Fruit fly (Drosophila melanogaster) whole organism, prepupa: ENCODE data around the gene Rel.

Experiments used
- Blimp-1 ChIP-seq: fragments of 200-800 bp; sonication (Bioruptor generic); optimal IDR thresholded peaks from 3 replicates; lab custom pipeline; 2017; ENCODE audit warnings: missing biosample characterization, missing genetic modification characterization, mild to moderate bottlenecking, moderate library complexity, missing genetic modification reagents
- CG10631 ChIP-seq: fragments of 200-800 bp; sonication (Bioruptor generic); optimal IDR thresholded peaks from 2 replicates; lab custom pipeline; 2016; ENCODE audit warnings: missing biosample characterization, missing genetic modification characterization
- CG10669 ChIP-seq: fragments of 200-800 bp; sonication (Bioruptor generic); optimal IDR thresholded peaks from 3 replicates; lab custom pipeline; 2018; ENCODE audit warnings: missing biosample characterization, mild to moderate bottlenecking, missing genetic modification characterization, moderate library complexity
- CG11294 ChIP-seq: fragments of 200-800 bp; sonication (Bioruptor generic); IDR thresholded peaks from 2 replicates; pipeline ENCODE4 v1.3.6; 2022; ENCODE audit warnings: missing biosample characterization, missing genetic modification characterization
- CG11762 ChIP-seq: fragments of 200-800 bp; sonication (Bioruptor generic); optimal IDR thresholded peaks from 3 replicates; lab custom pipeline; 2016; ENCODE audit warnings: missing biosample characterization, missing genetic modification characterization; ENCODE audit not compliant: insufficient read depth
- CG11902 ChIP-seq: fragments of 200-800 bp; sonication (Bioruptor generic); optimal IDR thresholded peaks from 3 replicates; lab custom pipeline; 2016; ENCODE audit warnings: missing biosample characterization, missing genetic modification characterization
- CG1621 ChIP-seq: fragments of 200-800 bp; sonication (Bioruptor generic); optimal IDR thresholded peaks from 3 replicates; lab custom pipeline; 2018; ENCODE audit warnings: missing biosample characterization, mild to moderate bottlenecking, missing genetic modification characterization
- CG31627 ChIP-seq: fragments of 200-800 bp; sonication (Bioruptor generic); optimal IDR thresholded peaks from 3 replicates; lab custom pipeline; 2016; ENCODE audit warnings: missing biosample characterization, missing genetic modification characterization
- CG32006 ChIP-seq: fragments of 200-800 bp; sonication (Bioruptor generic); optimal IDR thresholded peaks from 3 replicates; lab custom pipeline; 2017; ENCODE audit warnings: missing biosample characterization, mild to moderate bottlenecking, missing genetic modification characterization
- CG3919 ChIP-seq: fragments of 200-800 bp; sonication (Bioruptor generic); optimal IDR thresholded peaks from 3 replicates; lab custom pipeline; 2016; ENCODE audit warnings: missing biosample characterization, missing genetic modification characterization
- CG6163 ChIP-seq: fragments of 200-800 bp; sonication (Bioruptor generic); IDR thresholded peaks from 3 replicates; pipeline ENCODE4 v1.3.6; 2022; ENCODE audit warnings: missing biosample characterization, missing genetic modification characterization
- CG6792 ChIP-seq: fragments of 200-800 bp; sonication (Bioruptor generic); optimal IDR thresholded peaks from 3 replicates; lab custom pipeline; 2016; ENCODE audit warnings: missing biosample characterization, missing genetic modification characterization
- CG6808 ChIP-seq: fragments of 200-800 bp; sonication (Bioruptor generic); optimal IDR thresholded peaks from 3 replicates; lab custom pipeline; 2017; ENCODE audit warnings: missing biosample characterization, missing genetic modification characterization, mild to moderate bottlenecking, moderate library complexity, missing genetic modification reagents
- CG6854 ChIP-seq: fragments of 200-800 bp; sonication (Bioruptor generic); optimal IDR thresholded peaks from 2 replicates; lab custom pipeline; 2017; ENCODE audit warnings: missing biosample characterization, mild to moderate bottlenecking, missing genetic modification characterization
- CG7368 ChIP-seq: fragments of 200-800 bp; sonication (Bioruptor generic); optimal IDR thresholded peaks from 3 replicates; lab custom pipeline; 2016; ENCODE audit warnings: missing biosample characterization, missing genetic modification characterization
- CG8119 ChIP-seq: fragments of 200-800 bp; sonication (Bioruptor generic); IDR thresholded peaks from 3 replicates; pipeline ENCODE4 v1.3.6; 2022; ENCODE audit warnings: missing biosample characterization, missing genetic modification characterization
- CG8319 ChIP-seq: fragments of 200-800 bp; sonication (Bioruptor generic); optimal IDR thresholded peaks from 3 replicates; lab custom pipeline; 2016; ENCODE audit warnings: missing biosample characterization, missing genetic modification characterization
- CG8632 ChIP-seq: fragments of 200-800 bp; sonication (Bioruptor generic); optimal IDR thresholded peaks from 3 replicates; lab custom pipeline; 2016; ENCODE audit warnings: missing biosample characterization, missing genetic modification characterization
- Eip78C ChIP-seq: fragments of 200-800 bp; sonication (Bioruptor generic); peaks from one replicate; lab custom pipeline; 2016; ENCODE audit warnings: missing biosample characterization, missing genetic modification characterization
- Ets21C ChIP-seq: fragments of 200-800 bp; sonication (Bioruptor generic); optimal IDR thresholded peaks from 3 replicates; lab custom pipeline; 2016; ENCODE audit warnings: missing biosample characterization, missing genetic modification characterization
- Gug ChIP-seq: fragments of 200-800 bp; sonication (Bioruptor generic); IDR thresholded peaks from 2 replicates; pipeline ENCODE4 v1.3.6; 2022; ENCODE audit warnings: missing biosample characterization, missing genetic modification characterization
- Hr38 ChIP-seq: sonication (Bioruptor generic); optimal IDR thresholded peaks from 2 replicates; lab custom pipeline; 2016; ENCODE audit warnings: missing biosample characterization, missing genetic modification characterization
- Hr39 ChIP-seq: fragments of 200-800 bp; sonication (Bioruptor generic); optimal IDR thresholded peaks from 2 replicates; lab custom pipeline; 2016; ENCODE audit warnings: missing biosample characterization, missing genetic modification characterization
- Lpt ChIP-seq: fragments of 200-800 bp; sonication (Bioruptor generic); optimal IDR thresholded peaks from 3 replicates; lab custom pipeline; 2016; ENCODE audit warnings: missing biosample characterization, missing genetic modification characterization
- Met ChIP-seq: fragments of 200-800 bp; sonication (Bioruptor generic); optimal IDR thresholded peaks from 3 replicates; lab custom pipeline; 2016; ENCODE audit warnings: missing biosample characterization, missing genetic modification characterization
- OdsH ChIP-seq: fragments of 200-800 bp; sonication (Bioruptor generic); optimal IDR thresholded peaks from 3 replicates; lab custom pipeline; 2016; ENCODE audit warnings: missing biosample characterization, missing genetic modification characterization
- Smox ChIP-seq: fragments of 200-800 bp; sonication (Bioruptor generic); optimal IDR thresholded peaks from 3 replicates; lab custom pipeline; 2016; ENCODE audit warnings: missing biosample characterization, missing genetic modification characterization
- Sox14 ChIP-seq: fragments of 200-800 bp; sonication (Bioruptor generic); optimal IDR thresholded peaks from 3 replicates; lab custom pipeline; 2016; ENCODE audit warnings: missing biosample characterization, missing genetic modification characterization
- achi ChIP-seq: fragments of 200-800 bp; sonication (Bioruptor generic); optimal IDR thresholded peaks from 3 replicates; lab custom pipeline; 2016; ENCODE audit warnings: missing biosample characterization, missing genetic modification characterization
- acj6 ChIP-seq: fragments of 200-800 bp; sonication (Bioruptor generic); optimal IDR thresholded peaks from 3 replicates; lab custom pipeline; 2016; ENCODE audit warnings: missing biosample characterization, missing genetic modification characterization
- cyc ChIP-seq: fragments of 200-800 bp; sonication (Bioruptor generic); optimal IDR thresholded peaks from 3 replicates; lab custom pipeline; 2016; ENCODE audit warnings: missing biosample characterization, missing genetic modification characterization
- fd59A ChIP-seq: fragments of 200-800 bp; sonication (Bioruptor generic); optimal IDR thresholded peaks from 2 replicates; lab custom pipeline; 2017; ENCODE audit warnings: missing biosample characterization, mild to moderate bottlenecking, missing genetic modification characterization, missing genetic modification reagents
- fkh ChIP-seq: fragments of 200-800 bp; sonication (Bioruptor generic); optimal IDR thresholded peaks from 3 replicates; lab custom pipeline; 2017; ENCODE audit warnings: missing biosample characterization, mild to moderate bottlenecking, missing genetic modification characterization, moderate library complexity
- pdm3 ChIP-seq: fragments of 200-800 bp; sonication (Bioruptor generic); optimal IDR thresholded peaks from 3 replicates; lab custom pipeline; 2016; ENCODE audit warnings: missing biosample characterization, missing genetic modification characterization
- salr ChIP-seq, 2 experiments: fragments of 200-800 bp; sonication (Bioruptor generic); optimal IDR thresholded peaks; 3 replicates each; lab custom pipeline; 2016 to 2018; ENCODE audit warnings: missing biosample characterization in 2 of 2, missing genetic modification characterization in 2 of 2, mild to moderate bottlenecking in 1 of 2
- spab ChIP-seq: fragments of 200-800 bp; sonication (Bioruptor generic); optimal IDR thresholded peaks from 2 replicates; lab custom pipeline; 2017; ENCODE audit warnings: missing biosample characterization, mild to moderate bottlenecking, missing genetic modification characterization, missing genetic modification reagents
- ss ChIP-seq, 2 experiments: fragments of 200-800 bp; sonication (Bioruptor generic); optimal IDR thresholded peaks; 2 replicates in 1 of 2; 3 replicates in 1 of 2; lab custom pipeline; 2017 to 2018; ENCODE audit warnings: mild to moderate bottlenecking in 2 of 2, missing biosample characterization in 2 of 2, missing genetic modification characterization in 2 of 2, moderate library complexity in 1 of 2
- svp ChIP-seq: fragments of 200-800 bp; sonication (Bioruptor generic); peaks from one replicate; lab custom pipeline; 2016; ENCODE audit warnings: missing biosample characterization, missing genetic modification characterization
- topi ChIP-seq: fragments of 200-800 bp; sonication (Bioruptor generic); optimal IDR thresholded peaks from 3 replicates; lab custom pipeline; 2016; ENCODE audit warnings: missing biosample characterization, missing genetic modification characterization
- vri ChIP-seq: fragments of 200-800 bp; sonication (Bioruptor generic); optimal IDR thresholded peaks from 3 replicates; lab custom pipeline; 2016; ENCODE audit warnings: missing biosample characterization, mild to moderate bottlenecking, missing genetic modification characterization

Rel gene

DNA sequence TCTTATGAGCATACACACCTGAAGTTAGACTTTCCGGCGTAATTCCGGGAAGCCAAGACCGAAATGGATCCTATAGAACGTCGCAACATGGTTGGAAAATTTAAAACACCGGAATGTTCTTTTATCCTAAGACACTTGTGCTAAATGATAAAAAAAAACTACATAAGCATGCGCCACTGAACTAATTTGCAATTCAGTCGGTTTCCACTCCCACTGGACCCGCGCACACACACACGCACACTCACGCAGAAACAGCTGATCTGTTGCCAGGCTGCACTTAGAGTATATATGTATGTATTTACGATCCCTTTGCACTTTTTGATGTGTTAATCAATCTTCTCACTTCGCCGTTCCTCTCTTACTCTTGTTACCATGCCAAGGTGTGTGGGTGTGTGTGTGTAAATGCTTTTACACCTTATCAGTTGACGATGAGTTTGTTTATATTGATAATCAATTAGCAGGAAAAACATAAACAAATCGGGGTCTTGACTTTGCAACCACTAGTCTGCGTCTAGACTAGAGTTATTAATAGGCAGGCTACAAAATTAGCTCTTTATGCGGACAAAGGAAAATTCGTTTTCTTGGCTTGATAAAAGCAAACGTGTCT is 792 bp upstream of the Rel start, which contains the start of gene Mst85C:
Mst85C (plus strand) TSS at position 180 of the 607 bp plus-strand sequence.
- no peak for TF ChIP-seq Ets21C
- TF ChIP-seq CG6854 (GFP tag; lab: Kevin White, UChicago), result peak; percentile 8
- no peak for TF ChIP-seq topi (GFP tag; lab: Kevin White, UChicago)
- TF ChIP-seq CG6163 (GFP tag; lab: Robert Waterston, UW), result no peak
- TF ChIP-seq CG11762 (GFP tag; lab: Kevin White, UChicago), result no peak
- TF ChIP-seq CG8119 (GFP tag; lab: Robert Waterston, UW), result no peak
- no peak for TF ChIP-seq Met (GFP tag; lab: Kevin White, UChicago)
- TF ChIP-seq OdsH (GFP tag; lab: Kevin White, UChicago), result no peak
- TF ChIP-seq fd59A (GFP tag; lab: Kevin White, UChicago), result no peak
- TF ChIP-seq CG7368, result no peak
- TF ChIP-seq acj6 (GFP tag; lab: Kevin White, UChicago), result no peak
- no peak for TF ChIP-seq CG31627 (GFP tag; lab: Kevin White, UChicago)
- TF ChIP-seq svp (GFP tag; lab: Kevin White, UChicago), result peak; percentile 72
- TF ChIP-seq fkh (GFP tag; lab: Kevin White, UChicago), result peak; percentile 53
- no peak for TF ChIP-seq CG8319
- TF ChIP-seq CG1621, result peak; percentile 59
- no peak for TF ChIP-seq Lpt (GFP tag; lab: Kevin White, UChicago)
- no peak for TF ChIP-seq CG11902 (GFP tag; lab: Kevin White, UChicago)
- no peak for TF ChIP-seq salr (GFP tag; optimal IDR thresholded peaks at IDR 0.05; lab: Kevin White, UChicago)
- TF ChIP-seq pdm3 (GFP tag; lab: Kevin White, UChicago), result no peak
- TF ChIP-seq CG6792, result no peak
- TF ChIP-seq Eip78C, result peak; percentile 50
- no peak for TF ChIP-seq CG32006 (GFP tag; lab: Kevin White, UChicago)
- TF ChIP-seq CG11294, result no peak
- TF ChIP-seq Gug (GFP tag; lab: Robert Waterston, UW), result no peak
- no peak for TF ChIP-seq ss (GFP tag; optimal IDR thresholded peaks at IDR 0.05; lab: Kevin White, UChicago)
- no peak for TF ChIP-seq Hr39 (GFP tag; lab: Kevin White, UChicago)
- TF ChIP-seq CG10631, result no peak
- no peak for TF ChIP-seq Smox (GFP tag; lab: Kevin White, UChicago)
- TF ChIP-seq Blimp-1 (GFP tag; lab: Kevin White, UChicago), result no peak
- TF ChIP-seq CG10669 (GFP tag; lab: Kevin White, UChicago), result peak; percentile 21
- no peak for TF ChIP-seq cyc (GFP tag; lab: Kevin White, UChicago)
- no peak for TF ChIP-seq Hr38 (GFP tag; lab: Kevin White, UChicago)
- peak; percentile 75 for TF ChIP-seq vri (GFP tag; lab: Kevin White, UChicago)
- peak; percentile 14 for TF ChIP-seq CG6808
- no peak for TF ChIP-seq Sox14 (GFP tag; lab: Kevin White, UChicago)
- TF ChIP-seq CG8632 (GFP tag; lab: Kevin White, UChicago), result no peak
- TF ChIP-seq achi (GFP tag; lab: Kevin White, UChicago), result no peak
- TF ChIP-seq CG3919 (GFP tag; lab: Kevin White, UChicago), result no peak

DNA sequence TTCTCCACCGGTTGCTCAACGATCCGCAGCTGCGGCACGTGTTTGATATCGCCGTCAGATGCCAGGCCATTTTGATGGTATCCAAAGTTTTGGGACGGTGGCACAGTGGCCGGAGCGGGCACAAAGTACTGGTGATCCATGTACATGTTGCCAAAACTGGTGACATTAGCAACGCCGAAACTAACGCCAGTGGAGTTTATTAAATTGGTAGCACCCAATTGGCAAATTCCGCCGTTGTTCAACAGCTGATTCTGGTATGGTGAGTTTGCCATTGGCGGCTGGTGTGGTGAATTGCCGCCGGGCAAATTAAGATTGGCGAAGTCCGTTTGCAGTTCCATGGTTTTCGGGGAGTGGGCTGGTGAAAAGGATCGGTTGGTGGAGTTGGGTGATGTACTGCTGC is 823 bp downstream of the Rel start:
- TF ChIP-seq Eip78C, result peak; percentile 72
- no peak for TF ChIP-seq spab (GFP tag; lab: Kevin White, UChicago)
